Worm (Caenorhabditis elegans): ENCODE results near the gene C30B5.2.

DNA sequence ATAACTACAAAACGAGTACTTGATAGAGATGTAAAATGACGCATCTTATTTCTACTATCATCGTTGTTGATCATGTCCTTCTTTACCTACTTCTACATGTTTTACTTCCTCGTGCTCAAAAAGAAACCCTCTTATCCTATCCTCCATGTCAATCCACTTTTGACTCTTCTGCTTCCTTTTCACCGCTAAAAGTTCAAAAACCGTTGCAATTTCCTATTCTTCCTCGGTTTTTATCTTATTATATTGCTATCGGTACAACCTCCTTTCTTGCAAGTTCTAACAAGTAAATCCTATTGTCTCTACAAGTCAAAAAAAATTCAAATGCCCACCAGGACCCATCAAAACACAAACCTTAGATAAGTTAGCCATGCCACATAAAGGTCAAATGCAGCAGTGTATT lies 10.3 kb downstream of the C30B5.2 start:
- TF ChIP-seq ama-1 (optimal IDR thresholded peaks at IDR 0.05) (no peak), aly-1 (tag; optimal IDR thresholded peaks at IDR 0.05) (no peak), pes-1 (GFP tag; IDR thresholded peaks at IDR 0.05) (no peak), tbx-37 (GFP tag; conservative IDR thresholded peaks at IDR 0.05) (no peak), ceh-36 (tag; optimal IDR thresholded peaks at IDR 0.05) (no peak), hmbx-1 (tag; optimal IDR thresholded peaks at IDR 0.05) (no peak), tra-4 (tag; optimal IDR thresholded peaks at IDR 0.05) (no peak), ceh-13 (GFP tag; optimal IDR thresholded peaks at IDR 0.05) (no peak), flt-1 (GFP tag; IDR thresholded peaks at IDR 0.05) (no peak), B0310.2 (tag; optimal IDR thresholded peaks at IDR 0.05) (no peak), hmg-4 (GFP tag; optimal IDR thresholded peaks at IDR 0.05) (no peak)

Measured in whole organism, early embryonic.